Worm (Caenorhabditis elegans): Measurements from ENCODE around the gene hdl-1.
A peak's percentile ranks its signal among the peaks of the same experiment; 100 is the strongest.

Gene hdl-1

ce11 chrIV:11914837-11915737 is 34.5 kb downstream of the hdl-1 start, which contains the start of gene fat-6 (continued):
- TF ChIP-seq repo-1 (tag; optimal IDR thresholded peaks at IDR 0.05) (peak; percentile 75), sdz-38 (tag; optimal IDR thresholded peaks at IDR 0.05) (no peak), pbrm-1 (GFP tag; IDR thresholded peaks at IDR 0.05) (peak; percentile 44; the same call in 1 of the 2 replicates)

- TF ChIP-seq lin-26 (GFP tag; IDR thresholded peaks at IDR 0.05), result 0 out of 2 replicates have a peak, but pooled peaks have one; percentile 43
- TF ChIP-seq Y95B8A.8 (GFP tag; IDR thresholded peaks at IDR 0.05), result peak; percentile 56; the same call in 1 of the 2 replicates
- TF ChIP-seq Y53G8AR.9 (GFP tag; conservative IDR thresholded peaks at IDR 0.05), result peak; percentile 68
- no peak for TF ChIP-seq ama-1 (optimal IDR thresholded peaks at IDR 0.05)
- TF ChIP-seq ama-1 (GFP tag; optimal IDR thresholded peaks at IDR 0.05), result peak in 1 of 2 experiments; percentile 6
- peak; percentile 85 for TF ChIP-seq atf-7 (tag; optimal IDR thresholded peaks at IDR 0.05)
- TF ChIP-seq ZK185.1 (tag; optimal IDR thresholded peaks at IDR 0.05; ENCODE audit: poor library complexity, severe bottlenecking), result no peak
- TF ChIP-seq madf-10 (tag; optimal IDR thresholded peaks at IDR 0.05), result no peak
These were observed 35.3 kb downstream of the hdl-1 start for ce11 chrIV:11914260-11914836.

- TF ChIP-seq dpl-1 (GFP tag; optimal IDR thresholded peaks at IDR 0.05) (no peak), ztf-3 (GFP tag; optimal IDR thresholded peaks at IDR 0.05) (no peak), chd-7 (tag; optimal IDR thresholded peaks at IDR 0.05) (no peak), lir-1 (GFP tag; conservative IDR thresholded peaks at IDR 0.05) (no peak), bed-2 (GFP tag; IDR thresholded peaks at IDR 0.05) (no peak), Y53F4B.3 (GFP tag; IDR thresholded peaks at IDR 0.05) (no peak), B0019.2 (GFP tag; conservative IDR thresholded peaks at IDR 0.05) (no peak), repo-1 (tag; optimal IDR thresholded peaks at IDR 0.05) (peak; percentile 68), F33H1.4 (GFP tag; IDR thresholded peaks at IDR 0.05) (no peak), ZK185.1 (tag; optimal IDR thresholded peaks at IDR 0.05; ENCODE audit: poor library complexity, severe bottlenecking) (no peak), B0336.3 (GFP tag; IDR thresholded peaks at IDR 0.05) (peak; percentile 87), let-607 (tag; optimal IDR thresholded peaks at IDR 0.05) (peak in 1 of 2 experiments; percentile 25), zim-3 (tag; optimal IDR thresholded peaks at IDR 0.05) (no peak), aptf-2 (GFP tag; conservative IDR thresholded peaks at IDR 0.05) (no peak), F39B2.1 (GFP tag; IDR thresholded peaks at IDR 0.05) (peak; percentile 56; the same call in 1 of the 2 replicates), mxl-1 (tag; optimal IDR thresholded peaks at IDR 0.05) (no peak), ccch-3 (GFP tag; optimal IDR thresholded peaks at IDR 0.05) (no peak), ztf-28 (GFP tag; IDR thresholded peaks at IDR 0.05) (no peak), let-526 (GFP tag; IDR thresholded peaks at IDR 0.05) (no peak), ztf-18 (tag; optimal IDR thresholded peaks at IDR 0.05) (no peak), pbrm-1 (GFP tag; IDR thresholded peaks at IDR 0.05) (peak; percentile 37; the same call in 1 of the 2 replicates), ceh-100 (GFP tag; IDR thresholded peaks at IDR 0.05) (peak; percentile 22; the same call in 1 of the 2 replicates), attf-5 (GFP tag; optimal IDR thresholded peaks at IDR 0.05) (no peak), unc-62 (GFP tag; optimal IDR thresholded peaks at IDR 0.05) (no peak), sdz-38 (tag; optimal IDR thresholded peaks at IDR 0.05) (no peak), nhr-179 (tag; optimal IDR thresholded peaks at IDR 0.05) (no peak), egl-18 (GFP tag; IDR thresholded peaks at IDR 0.05) (no peak), rpc-1 (optimal IDR thresholded peaks at IDR 0.05) (no peak), rpc-1 (tag; optimal IDR thresholded peaks at IDR 0.05) (no peak), lsl-1 (GFP tag; optimal IDR thresholded peaks at IDR 0.05) (no peak), efl-1 (GFP tag; optimal IDR thresholded peaks at IDR 0.05) (no peak), tbp1 (GFP tag; optimal IDR thresholded peaks at IDR 0.05) (no peak), snpc-3.4 (tag; optimal IDR thresholded peaks at IDR 0.05) (no peak), lin-40 (tag; optimal IDR thresholded peaks at IDR 0.05) (no peak), nhr-80 (tag; optimal IDR thresholded peaks at IDR 0.05) (peak; percentile 34)
These were observed 36.2 kb downstream of the hdl-1 start for ce11 chrIV:11913295-11913940.

All from whole organism, young adult.